Fruit fly (Drosophila melanogaster) whole organism, embryonic: ENCODE results near the gene ph-p.
A peak's percentile ranks its signal among the peaks of the same experiment; 100 is the strongest.

Source experiments
- CG10565 ChIP-seq: fragments of 200-800 bp; sonication (Bioruptor generic); optimal IDR thresholded peaks from 3 replicates; lab custom pipeline; 2016; ENCODE audit warnings: missing biosample characterization, mild to moderate bottlenecking, missing genetic modification characterization
- CG13296 ChIP-seq: fragments of 200-800 bp; sonication (Bioruptor generic); optimal IDR thresholded peaks from 3 replicates; lab custom pipeline; 2018; ENCODE audit warnings: missing biosample characterization, mild to moderate bottlenecking, missing genetic modification characterization
- CG13424 ChIP-seq: fragments of 200-800 bp; sonication (Bioruptor generic); optimal IDR thresholded peaks from 2 replicates; lab custom pipeline; 2019; ENCODE audit warnings: missing biosample characterization, mild to moderate bottlenecking, missing genetic modification characterization, moderate library complexity
- CG16813 ChIP-seq: fragments of 200-800 bp; sonication (Bioruptor generic); IDR thresholded peaks from 3 replicates; pipeline ENCODE4 v1.3.6; 2022; ENCODE audit warnings: missing biosample characterization, missing genetic modification characterization; ENCODE audit not compliant: partially characterized antibody
- CG17802 ChIP-seq: fragments of 200-800 bp; sonication (Bioruptor generic); optimal IDR thresholded peaks from 2 replicates; lab custom pipeline; 2018; ENCODE audit warnings: missing biosample characterization, mild to moderate bottlenecking, missing genetic modification characterization, moderate library complexity
- CG34376 ChIP-seq: fragments of 200-800 bp; sonication (Bioruptor generic); optimal IDR thresholded peaks from 2 replicates; lab custom pipeline; 2018; ENCODE audit warnings: missing biosample characterization, mild to moderate bottlenecking, missing genetic modification characterization
- CG3995 ChIP-seq: fragments of 200-800 bp; sonication (Bioruptor generic); optimal IDR thresholded peaks from 3 replicates; lab custom pipeline; 2016; ENCODE audit warnings: missing biosample characterization, missing genetic modification characterization
- CG4617 ChIP-seq: fragments of 200-800 bp; sonication (Bioruptor generic); optimal IDR thresholded peaks from 3 replicates; lab custom pipeline; 2016; ENCODE audit warnings: missing biosample characterization, missing genetic modification characterization, borderline replicate concordance
- CG6765 ChIP-seq: fragments of 200-800 bp; sonication (Bioruptor generic); optimal IDR thresholded peaks from 3 replicates; lab custom pipeline; 2017; ENCODE audit warnings: missing biosample characterization, mild to moderate bottlenecking, missing genetic modification characterization
- CG6791 ChIP-seq: fragments of 200-800 bp; sonication (Bioruptor generic); IDR thresholded peaks from 3 replicates; pipeline ENCODE4 v1.3.6; 2022; ENCODE audit warnings: missing biosample characterization, missing genetic modification characterization; ENCODE audit not compliant: partially characterized antibody
- CG8290 ChIP-seq, 3 experiments: fragments of 200-800 bp; sonication (Bioruptor generic); optimal IDR thresholded peaks; 2 replicates each; lab custom pipeline; 2016 to 2019; ENCODE audit warnings: missing biosample characterization in 3 of 3, missing genetic modification characterization in 3 of 3, mild to moderate bottlenecking in 2 of 3, moderate library complexity in 1 of 3
- CG9215 ChIP-seq: fragments of 200-800 bp; sonication (Bioruptor generic); IDR thresholded peaks from 2 replicates; pipeline ENCODE4 v1.3.6; 2022; ENCODE audit warnings: missing biosample characterization, missing genetic modification characterization
- Camta ChIP-seq: fragments of 200-800 bp; sonication (Bioruptor generic); optimal IDR thresholded peaks from 2 replicates; lab custom pipeline; 2016; ENCODE audit warnings: missing biosample characterization, missing genetic modification characterization
- Chrac-16 ChIP-seq: fragments of 200-800 bp; sonication (Bioruptor generic); optimal IDR thresholded peaks from 3 replicates; lab custom pipeline; 2016; ENCODE audit warnings: missing biosample characterization, missing genetic modification characterization
- Dll ChIP-seq: fragments of 200-800 bp; sonication (Bioruptor generic); IDR thresholded peaks from 4 replicates; pipeline ENCODE4 v1.3.6; 2022; ENCODE audit warnings: missing biosample characterization, missing genetic modification characterization; ENCODE audit not compliant: partially characterized antibody
- Doc3 ChIP-seq: fragments of 200-800 bp; sonication (Bioruptor generic); IDR thresholded peaks from 3 replicates; pipeline ENCODE4 v1.3.6; 2022; ENCODE audit warnings: missing biosample characterization, missing genetic modification characterization; ENCODE audit not compliant: partially characterized antibody
- Dref ChIP-seq: fragments of 200-800 bp; sonication (Bioruptor generic); IDR thresholded peaks from 2 replicates; pipeline ENCODE4 v1.3.6; 2022; ENCODE audit warnings: missing biosample characterization, missing genetic modification characterization
- Ets65A ChIP-seq: fragments of 200-800 bp; sonication (Bioruptor generic); peaks from one replicate; lab custom pipeline; 2016; ENCODE audit warnings: missing biosample characterization, missing genetic modification characterization
- Fer1 ChIP-seq: fragments of 200-800 bp; sonication (Bioruptor generic); optimal IDR thresholded peaks from 2 replicates; lab custom pipeline; 2017; ENCODE audit warnings: missing biosample characterization, mild to moderate bottlenecking, missing genetic modification characterization
- HLH4C ChIP-seq: fragments of 200-800 bp; sonication (Bioruptor generic); IDR thresholded peaks from 3 replicates; pipeline ENCODE4 v1.3.6; 2022; ENCODE audit warnings: missing biosample characterization, missing genetic modification characterization; ENCODE audit not compliant: partially characterized antibody
- HmgZ ChIP-seq: fragments of 200-800 bp; sonication (Bioruptor generic); optimal IDR thresholded peaks from 2 replicates; lab custom pipeline; 2018; ENCODE audit warnings: missing biosample characterization, mild to moderate bottlenecking, missing genetic modification characterization
- Jarid2 ChIP-seq: fragments of 200-800 bp; sonication (Bioruptor generic); optimal IDR thresholded peaks from 3 replicates; lab custom pipeline; 2017; ENCODE audit warnings: mild to moderate bottlenecking, missing biosample characterization, missing genetic modification reagents, missing genetic modification characterization
- Max ChIP-seq: fragments of 200-800 bp; sonication (Bioruptor generic); optimal IDR thresholded peaks from 2 replicates; lab custom pipeline; 2016; ENCODE audit warnings: missing biosample characterization, mild to moderate bottlenecking, missing genetic modification characterization
- Meics ChIP-seq: fragments of 200-800 bp; sonication (Bioruptor generic); optimal IDR thresholded peaks from 2 replicates; lab custom pipeline; 2017; ENCODE audit warnings: missing biosample characterization, mild to moderate bottlenecking, missing genetic modification characterization
- Myb ChIP-seq: fragments of 200-800 bp; sonication (Bioruptor generic); optimal IDR thresholded peaks from 2 replicates; lab custom pipeline; 2016; ENCODE audit warnings: missing biosample characterization, missing genetic modification characterization
- NK7.1 ChIP-seq: fragments of 200-800 bp; sonication (Bioruptor generic); optimal IDR thresholded peaks from 3 replicates; lab custom pipeline; 2016; ENCODE audit warnings: missing biosample characterization, missing genetic modification characterization
- Opbp ChIP-seq: fragments of 200-800 bp; sonication (Bioruptor generic); IDR thresholded peaks from 3 replicates; pipeline ENCODE4 v1.3.6; 2022; ENCODE audit warnings: missing biosample characterization, missing genetic modification characterization; ENCODE audit not compliant: partially characterized antibody
- Optix ChIP-seq: fragments of 200-800 bp; sonication (Bioruptor generic); IDR thresholded peaks from 3 replicates; pipeline ENCODE4 v1.3.6; 2022; ENCODE audit warnings: missing biosample characterization, missing genetic modification characterization
- Side ChIP-seq: fragments of 200-800 bp; sonication (Bioruptor generic); optimal IDR thresholded peaks from 2 replicates; lab custom pipeline; 2016; ENCODE audit warnings: missing biosample characterization, missing genetic modification characterization
- Six4 ChIP-seq: fragments of 200-800 bp; sonication (Bioruptor generic); optimal IDR thresholded peaks from 2 replicates; lab custom pipeline; 2016; ENCODE audit warnings: missing biosample characterization, missing genetic modification characterization
- Vsx1 ChIP-seq: fragments of 200-800 bp; sonication (Bioruptor generic); optimal IDR thresholded peaks from 2 replicates; lab custom pipeline; 2017; ENCODE audit warnings: missing biosample characterization, mild to moderate bottlenecking, missing genetic modification characterization, missing genetic modification reagents
- bbx ChIP-seq: fragments of 200-800 bp; sonication (Bioruptor generic); IDR thresholded peaks from 2 replicates; pipeline ENCODE4 v1.3.6; 2022; ENCODE audit warnings: missing biosample characterization, missing genetic modification characterization; ENCODE audit not compliant: partially characterized antibody
- br ChIP-seq: fragments of >200 bp; optimal IDR thresholded peaks from 2 replicates; lab custom pipeline; 2017
- btn ChIP-seq: fragments of 200-800 bp; sonication (Bioruptor generic); optimal IDR thresholded peaks from 2 replicates; lab custom pipeline; 2016; ENCODE audit warnings: missing biosample characterization, missing genetic modification characterization
- ftz-f1 ChIP-seq: fragments of 200-800 bp; sonication (Bioruptor generic); optimal IDR thresholded peaks from 2 replicates; lab custom pipeline; 2016; ENCODE audit warnings: missing biosample characterization, missing genetic modification characterization
- gcm ChIP-seq: fragments of 200-800 bp; sonication (Bioruptor generic); optimal IDR thresholded peaks from 2 replicates; lab custom pipeline; 2019; ENCODE audit warnings: missing biosample characterization, mild to moderate bottlenecking, missing genetic modification characterization, moderate library complexity
- her ChIP-seq: fragments of 200-800 bp; sonication (Bioruptor generic); optimal IDR thresholded peaks from 2 replicates; lab custom pipeline; 2016; ENCODE audit warnings: missing biosample characterization, missing genetic modification characterization
- inv ChIP-seq: fragments of 200-800 bp; sonication (Bioruptor generic); IDR thresholded peaks from 2 replicates; pipeline ENCODE4 v1.3.6; 2022; ENCODE audit warnings: missing biosample characterization, missing genetic modification characterization; ENCODE audit not compliant: partially characterized antibody
- lmd ChIP-seq: fragments of 200-800 bp; sonication (Bioruptor generic); IDR thresholded peaks from 2 replicates; pipeline ENCODE4 v1.3.6; 2022; ENCODE audit warnings: missing biosample characterization, missing genetic modification characterization
- mirr ChIP-seq: fragments of 200-800 bp; sonication (Bioruptor generic); optimal IDR thresholded peaks from 3 replicates; lab custom pipeline; 2018; ENCODE audit warnings: missing biosample characterization, mild to moderate bottlenecking, missing genetic modification characterization
- p53 ChIP-seq: fragments of 200-800 bp; sonication (Bioruptor generic); optimal IDR thresholded peaks from 2 replicates; lab custom pipeline; 2016; ENCODE audit warnings: missing biosample characterization, missing genetic modification characterization
- pan ChIP-seq, 4 experiments: fragments of >200 bp in 3 of 4; fragments of 200-800 bp in 1 of 4; sonication (Bioruptor generic) in 1 of 4; optimal IDR thresholded peaks in 3 of 4; IDR thresholded peaks in 1 of 4; 2 replicates each; pipeline versions ENCODE4 v1.3.6 to Lab custom; 2017 to 2022; ENCODE audit warnings: missing biosample characterization in 2 of 4, missing genetic modification characterization in 2 of 4, mixed read lengths in 1 of 4
- unc-4 ChIP-seq: fragments of 200-800 bp; sonication (Bioruptor generic); IDR thresholded peaks from 2 replicates; pipeline ENCODE4 v1.3.6; 2022; ENCODE audit warnings: missing biosample characterization, missing genetic modification characterization; ENCODE audit not compliant: partially characterized antibody
- unpg ChIP-seq: fragments of 200-800 bp; sonication (Bioruptor generic); optimal IDR thresholded peaks from 3 replicates; lab custom pipeline; 2018; ENCODE audit warnings: missing biosample characterization, mild to moderate bottlenecking, missing genetic modification characterization, moderate library complexity
- zen ChIP-seq: fragments of 200-800 bp; sonication (Bioruptor generic); optimal IDR thresholded peaks from 3 replicates; lab custom pipeline; 2018; ENCODE audit warnings: missing biosample characterization, mild to moderate bottlenecking, missing genetic modification characterization, moderate library complexity
- zen2 ChIP-seq: fragments of 200-800 bp; sonication (Bioruptor generic); IDR thresholded peaks from 3 replicates; pipeline ENCODE4 v1.3.6; 2022; ENCODE audit warnings: missing biosample characterization, missing genetic modification characterization; ENCODE audit not compliant: partially characterized antibody

ph-p gene

DNA sequence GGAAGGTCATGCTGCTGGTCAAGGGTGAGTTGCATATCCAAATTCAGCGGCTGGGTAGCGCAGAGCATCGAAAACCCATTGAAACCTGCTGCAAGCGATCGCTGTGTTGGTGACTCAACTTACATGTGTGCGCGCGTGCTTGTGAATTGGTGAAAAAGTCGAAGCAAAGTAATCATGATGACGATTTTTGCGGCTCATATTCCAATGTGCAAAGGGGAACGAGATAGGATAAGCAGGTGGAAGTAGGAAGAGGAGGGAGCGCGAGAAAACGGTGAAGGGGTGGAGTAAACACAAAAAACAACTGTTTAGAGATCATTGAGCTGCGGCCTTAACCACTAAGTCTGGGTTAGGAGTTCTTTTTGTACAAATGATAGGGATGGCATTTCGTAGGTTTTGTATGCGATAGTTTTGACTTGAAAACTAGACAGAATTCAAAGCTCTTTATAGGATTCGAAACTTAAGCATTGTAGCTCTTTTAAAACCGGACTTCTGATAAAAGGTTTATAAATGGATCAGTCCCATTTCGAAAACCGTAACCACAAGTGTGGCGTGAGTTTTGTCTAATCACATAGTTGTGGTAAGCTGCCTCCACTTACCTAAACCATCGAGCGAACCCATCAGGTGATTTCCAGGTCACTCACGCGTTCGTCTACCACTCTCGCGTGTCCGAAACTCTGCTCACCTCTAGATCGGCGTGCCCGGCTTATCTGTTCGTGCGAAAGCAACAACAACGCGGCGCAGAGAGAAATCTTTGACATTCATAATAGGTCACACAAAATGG, 7.7 kb upstream of the ph-p start (continued):
- TF ChIP-seq NK7.1 (GFP tag; lab: Kevin White, UChicago) (no peak), gcm (no peak), Max (GFP tag; lab: Kevin White, UChicago) (peak; percentile 31), zen (no peak), br (lab: Kevin White, UChicago) (no peak), Camta (GFP tag; lab: Kevin White, UChicago) (peak; percentile 7), CG13424 (peak; percentile 47), Optix (GFP tag; lab: Robert Waterston, UW) (no peak), zen2 (GFP tag; lab: Robert Waterston, UW) (peak; percentile 72; the same call in 1 of the 3 replicates), Six4 (no peak), CG4617 (GFP tag; lab: Kevin White, UChicago) (no peak), CG3995 (GFP tag; lab: Kevin White, UChicago) (peak; percentile 73), Meics (GFP tag; lab: Kevin White, UChicago) (peak; percentile 60)

DNA sequence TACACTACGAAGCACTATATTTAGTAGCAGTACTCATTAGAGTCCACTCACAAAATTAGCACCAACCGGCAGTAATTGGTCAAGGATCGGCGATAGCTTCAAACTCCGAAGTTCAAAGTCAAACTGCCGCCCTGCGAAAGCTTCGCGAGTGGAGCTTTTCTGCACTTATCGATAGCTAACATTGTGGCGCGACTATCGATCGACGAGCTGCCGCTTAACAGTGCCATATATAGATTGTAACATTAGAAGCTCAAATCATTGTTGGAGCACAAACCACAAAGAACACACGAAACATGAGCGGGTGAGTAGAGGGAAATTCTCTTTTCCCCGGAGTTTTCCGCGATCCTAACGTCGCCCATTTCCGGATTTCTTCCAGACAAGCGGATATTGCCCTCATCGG, 6.9 kb upstream of the ph-p start, which contains the start of gene Pgd:
Pgd (plus strand) TSS at position 23 of the 400 bp plus-strand sequence.
- no peak for TF ChIP-seq CG6765 (GFP tag; lab: Kevin White, UChicago)
- peak; percentile 63 for TF ChIP-seq ftz-f1 (GFP tag; lab: Kevin White, UChicago)
- TF ChIP-seq CG34376 (GFP tag; lab: Kevin White, UChicago) = peak; percentile 39
- peak; percentile 68 for TF ChIP-seq Dref
- TF ChIP-seq HmgZ (tag; lab: Kevin White, UChicago) = no peak
- TF ChIP-seq Opbp (GFP tag; lab: Robert Waterston, UW) = peak; percentile 62
- TF ChIP-seq Dll (GFP tag; lab: Robert Waterston, UW) = peak; percentile 57; the same call in 2 of the 4 replicates
- peak; percentile 37; the same call in 1 of the 3 replicates for TF ChIP-seq zen2 (GFP tag; lab: Robert Waterston, UW)
- peak; percentile 34; the same call in 1 of the 2 replicates for TF ChIP-seq inv (GFP tag; lab: Robert Waterston, UW)
- TF ChIP-seq HLH4C (GFP tag; lab: Robert Waterston, UW) = peak; percentile 51; the same call in 2 of the 3 replicates
- TF ChIP-seq her (GFP tag; lab: Kevin White, UChicago) = no peak
- TF ChIP-seq CG6791 (GFP tag; lab: Robert Waterston, UW) = peak; percentile 60; the same call in 2 of the 3 replicates
- TF ChIP-seq CG10565 = no peak
- TF ChIP-seq lmd (GFP tag; lab: Robert Waterston, UW) = no peak
- TF ChIP-seq Ets65A (GFP tag; lab: Kevin White, UChicago) = peak; percentile 45
- TF ChIP-seq Side (GFP tag; lab: Kevin White, UChicago) = no peak
- peak; percentile 47; the same call in 1 of the 3 replicates for TF ChIP-seq CG16813 (GFP tag; lab: Robert Waterston, UW)
- TF ChIP-seq Jarid2 (GFP tag; lab: Kevin White, UChicago) = peak; percentile 15
- TF ChIP-seq unpg (GFP tag; lab: Kevin White, UChicago) = no peak
- no peak for TF ChIP-seq CG17802 (tag; lab: Kevin White, UChicago)
- TF ChIP-seq Fer1 (GFP tag; lab: Kevin White, UChicago) = peak; percentile 37
- no peak for TF ChIP-seq pan (optimal IDR thresholded peaks at IDR 0.05; lab: Kevin White, UChicago)
- TF ChIP-seq pan (GFP tag; optimal IDR thresholded peaks at IDR 0.05 in 1 of 2, IDR thresholded peaks at IDR 0.05 in 1 of 2) = peak in 1 of 2 experiments; percentile 29
- TF ChIP-seq Myb = peak; percentile 73
- peak; percentile 58; the same call in 2 of the 3 replicates for TF ChIP-seq Doc3 (GFP tag; lab: Robert Waterston, UW)
- peak; percentile 79 for TF ChIP-seq unc-4 (GFP tag; lab: Robert Waterston, UW)
- TF ChIP-seq CG9215 (GFP tag; lab: Robert Waterston, UW) = no peak
- no peak for TF ChIP-seq CG8290 (GFP tag; optimal IDR thresholded peaks at IDR 0.05; lab: Kevin White, UChicago)
- peak in 1 of 2 experiments; percentile 24 for TF ChIP-seq CG8290 (tag; optimal IDR thresholded peaks at IDR 0.05; lab: Kevin White, UChicago)
- TF ChIP-seq bbx = peak; percentile 73
- TF ChIP-seq btn (GFP tag; lab: Kevin White, UChicago) = no peak
- peak; percentile 25 for TF ChIP-seq CG13296 (GFP tag; lab: Kevin White, UChicago)
- TF ChIP-seq mirr = peak; percentile 3
- no peak for TF ChIP-seq Vsx1 (GFP tag; lab: Kevin White, UChicago)
- no peak for TF ChIP-seq Chrac-16 (GFP tag; lab: Kevin White, UChicago)
- no peak for TF ChIP-seq p53 (GFP tag; lab: Kevin White, UChicago)
